Worm (Caenorhabditis elegans) whole organism, young adult: ENCODE measurements around the gene wapl-1.

ENCODE experiments used
- B0035.1 ChIP-seq: sonication (generic microtip); optimal IDR thresholded peaks from 2 replicates; lab custom pipeline; 2016; ENCODE audit warnings: missing genetic modification characterization, mild to moderate bottlenecking, missing compliant biosample characterization, missing genotype, missing genetic modification reagents
- B0336.3 ChIP-seq: fragments of 200-800 bp; sonication (Bioruptor generic); IDR thresholded peaks from 2 replicates; pipeline ENCODE4 v1.3.6; 2022; ENCODE audit warnings: missing genetic modification characterization, missing compliant biosample characterization
- C17E4.6 ChIP-seq: fragments of 200-800 bp; sonication (Bioruptor generic); IDR thresholded peaks from 2 replicates; pipeline ENCODE4 v1.3.6; 2022; ENCODE audit warnings: missing genetic modification reagents, missing genetic modification characterization, missing compliant biosample characterization
- D2030.7 ChIP-seq: fragments of 200-800 bp; sonication (Bioruptor generic); IDR thresholded peaks from 2 replicates; pipeline ENCODE4 v1.3.6; 2022; ENCODE audit warnings: missing genetic modification reagents, missing genetic modification characterization, missing compliant biosample characterization
- F23B12.7 ChIP-seq: sonication (generic microtip); optimal IDR thresholded peaks from 2 replicates; lab custom pipeline; 2017; ENCODE audit warnings: missing genetic modification characterization, mild to moderate bottlenecking, missing compliant biosample characterization, antibody characterized with exemption, moderate library complexity; ENCODE audit not compliant: insufficient read depth
- F33H1.4 ChIP-seq: fragments of 200-800 bp; sonication (Bioruptor generic); IDR thresholded peaks from 2 replicates; pipeline ENCODE4 v1.3.6; 2022; ENCODE audit warnings: missing genetic modification reagents, missing genetic modification characterization, missing compliant biosample characterization
- F37B4.10 ChIP-seq: fragments of 200-800 bp; sonication (Bioruptor generic); IDR thresholded peaks from 2 replicates; pipeline ENCODE4 v1.3.6; 2022; ENCODE audit warnings: missing genetic modification characterization, missing compliant biosample characterization
- K11D2.4 ChIP-seq: fragments of 200-800 bp; sonication (Bioruptor generic); IDR thresholded peaks from 2 replicates; pipeline ENCODE4 v1.3.6; 2022; ENCODE audit warnings: missing genetic modification reagents, missing genetic modification characterization, missing compliant biosample characterization
- K12H6.12 ChIP-seq: fragments of 200-800 bp; sonication (Bioruptor generic); optimal IDR thresholded peaks from 2 replicates; lab custom pipeline; 2018; ENCODE audit warnings: mild to moderate bottlenecking, missing genetic modification characterization, missing compliant biosample characterization
- Y53G8AR.9 ChIP-seq: fragments of 200-800 bp; sonication (Bioruptor generic); conservative IDR thresholded peaks from 2 replicates; pipeline ENCODE4 v1.3.6; 2022; ENCODE audit warnings: missing genetic modification reagents, missing genetic modification characterization, missing compliant biosample characterization
- akir-1 ChIP-seq: fragments of 200-800 bp; sonication (Bioruptor generic); optimal IDR thresholded peaks from 2 replicates; lab custom pipeline; 2018; ENCODE audit warnings: mild to moderate bottlenecking, missing genetic modification characterization, moderate library complexity, missing compliant biosample characterization
- ama-1 ChIP-seq, 3 experiments: fragments of 150-350 bp in 1 of 3; sonication (generic microtip) in 2 of 3; optimal IDR thresholded peaks; 2 replicates each; lab custom pipeline; 2014 to 2018; ENCODE audit warnings: missing biosample characterization in 2 of 3, missing genetic modification characterization in 2 of 3, missing genetic modification reagents in 2 of 3
- aptf-2 ChIP-seq: fragments of 200-800 bp; sonication (Bioruptor generic); conservative IDR thresholded peaks from 2 replicates; pipeline ENCODE4 v1.3.6; 2022; ENCODE audit warnings: missing genetic modification reagents, missing genetic modification characterization, missing compliant biosample characterization
- attf-5 ChIP-seq: fragments of 200-800 bp; sonication (Bioruptor generic); optimal IDR thresholded peaks from 2 replicates; lab custom pipeline; 2018; ENCODE audit warnings: mild to moderate bottlenecking, missing genetic modification characterization, missing compliant biosample characterization
- bed-2 ChIP-seq: fragments of 200-800 bp; sonication (Bioruptor generic); IDR thresholded peaks from 2 replicates; pipeline ENCODE4 v1.3.6; 2022; ENCODE audit warnings: missing genetic modification reagents, missing genetic modification characterization, missing compliant biosample characterization
- ccch-3 ChIP-seq: fragments of 200-800 bp; sonication (Bioruptor generic); optimal IDR thresholded peaks from 2 replicates; lab custom pipeline; 2018; ENCODE audit warnings: mild to moderate bottlenecking, missing genetic modification characterization, missing compliant biosample characterization
- ceh-100 ChIP-seq: fragments of 200-800 bp; sonication (Bioruptor generic); IDR thresholded peaks from 2 replicates; pipeline ENCODE4 v1.3.6; 2022; ENCODE audit warnings: missing genetic modification reagents, missing genetic modification characterization, missing compliant biosample characterization
- ceh-27 ChIP-seq: fragments of 200-800 bp; sonication (Bioruptor generic); optimal IDR thresholded peaks from 2 replicates; lab custom pipeline; 2018; ENCODE audit warnings: mild to moderate bottlenecking, missing genetic modification characterization, moderate library complexity, missing compliant biosample characterization
- ceh-91 ChIP-seq: fragments of 200-800 bp; sonication (Bioruptor generic); IDR thresholded peaks from 2 replicates; pipeline ENCODE4 v1.3.6; 2022; ENCODE audit warnings: missing genetic modification reagents, missing genetic modification characterization, missing compliant biosample characterization
- chd-7 ChIP-seq: sonication (generic microtip); optimal IDR thresholded peaks from 2 replicates; lab custom pipeline; 2016; ENCODE audit warnings: mild to moderate bottlenecking, missing genetic modification characterization, moderate library complexity, missing compliant biosample characterization
- die-1 ChIP-seq: sonication (generic microtip); optimal IDR thresholded peaks from 2 replicates; lab custom pipeline; 2016; ENCODE audit warnings: missing genotype, mild to moderate bottlenecking, missing genetic modification characterization, missing compliant biosample characterization
- dpl-1 ChIP-seq: fragments of 150-350 bp; optimal IDR thresholded peaks from 2 replicates; lab custom pipeline; 2014; ENCODE audit warnings: missing biosample characterization, missing genetic modification reagents, missing genetic modification characterization
- egl-18 ChIP-seq: fragments of 200-800 bp; sonication (Bioruptor generic); IDR thresholded peaks from 2 replicates; pipeline ENCODE4 v1.3.6; 2022; ENCODE audit warnings: missing genetic modification reagents, missing genetic modification characterization, missing compliant biosample characterization
- egl-44 ChIP-seq: fragments of 200-800 bp; sonication (Bioruptor generic); IDR thresholded peaks from 2 replicates; pipeline ENCODE4 v1.3.6; 2022; ENCODE audit warnings: missing genetic modification reagents, missing genetic modification characterization, missing compliant biosample characterization
- egrh-3 ChIP-seq: fragments of 200-800 bp; sonication (Bioruptor generic); IDR thresholded peaks from 2 replicates; pipeline ENCODE4 v1.3.6; 2022; ENCODE audit warnings: missing genetic modification reagents, missing genetic modification characterization, missing compliant biosample characterization
- fkh-3 ChIP-seq: sonication (generic microtip); optimal IDR thresholded peaks from 2 replicates; lab custom pipeline; 2016; ENCODE audit warnings: mild to moderate bottlenecking, missing genetic modification characterization, missing compliant biosample characterization
- gei-17 ChIP-seq: fragments of 200-800 bp; sonication (Bioruptor generic); optimal IDR thresholded peaks from 2 replicates; lab custom pipeline; 2018; ENCODE audit warnings: mild to moderate bottlenecking, missing genetic modification characterization, missing compliant biosample characterization
- hmg-1.2 ChIP-seq: fragments of 200-800 bp; sonication (Bioruptor generic); IDR thresholded peaks from 2 replicates; pipeline ENCODE4 v1.3.6; 2022; ENCODE audit warnings: missing genetic modification reagents, missing genetic modification characterization, missing compliant biosample characterization
- let-607 ChIP-seq, 2 experiments: fragments of 200-800 bp in 1 of 2; sonication (Bioruptor generic) in 1 of 2; sonication (generic microtip) in 1 of 2; optimal IDR thresholded peaks; 2 replicates each; lab custom pipeline; 2016 to 2018; ENCODE audit warnings: mild to moderate bottlenecking in 2 of 2, missing compliant biosample characterization in 2 of 2, missing genetic modification characterization in 2 of 2, moderate library complexity in 2 of 2, missing genotype in 1 of 2
- lin-26 ChIP-seq: fragments of 200-800 bp; sonication (Bioruptor generic); IDR thresholded peaks from 2 replicates; pipeline ENCODE4 v1.3.6; 2022; ENCODE audit warnings: missing genetic modification reagents, missing genetic modification characterization, missing compliant biosample characterization
- lin-35 ChIP-seq, 3 experiments: fragments of 150-350 bp in 2 of 3; sonication (generic microtip) in 1 of 3; optimal IDR thresholded peaks; 2 replicates each; lab custom pipeline; 2014 to 2018; ENCODE audit warnings: missing biosample characterization in 3 of 3, missing genetic modification characterization in 3 of 3, missing genetic modification reagents in 3 of 3
- lin-40 ChIP-seq: sonication (generic microtip); optimal IDR thresholded peaks from 2 replicates; lab custom pipeline; 2016; ENCODE audit warnings: missing genetic modification characterization, mild to moderate bottlenecking, missing compliant biosample characterization, missing genotype, missing genetic modification reagents
- lin-54 ChIP-seq: fragments of 200-800 bp; sonication (Bioruptor generic); optimal IDR thresholded peaks from 2 replicates; lab custom pipeline; 2018; ENCODE audit warnings: mild to moderate bottlenecking, missing genetic modification characterization, missing compliant biosample characterization
- lir-1 ChIP-seq: fragments of 200-800 bp; sonication (Bioruptor generic); conservative IDR thresholded peaks from 2 replicates; pipeline ENCODE4 v1.3.6; 2022; ENCODE audit warnings: missing genetic modification reagents, missing genetic modification characterization, missing compliant biosample characterization
- nhr-120 ChIP-seq: fragments of 200-800 bp; sonication (Bioruptor generic); IDR thresholded peaks from 2 replicates; pipeline ENCODE4 v1.3.6; 2022; ENCODE audit warnings: missing genetic modification characterization, missing compliant biosample characterization
- pbrm-1 ChIP-seq: fragments of 200-800 bp; sonication (Bioruptor generic); IDR thresholded peaks from 2 replicates; pipeline ENCODE4 v1.3.6; 2022; ENCODE audit warnings: missing genetic modification reagents, missing genetic modification characterization, missing compliant biosample characterization
- pha-4 ChIP-seq: fragments of 150-350 bp; sonication (generic microtip); optimal IDR thresholded peaks from 2 replicates; lab custom pipeline; 2014; ENCODE audit warnings: missing biosample characterization, missing genetic modification reagents, missing genetic modification characterization
- rec-8 ChIP-seq, 2 experiments: sonication (generic microtip); optimal IDR thresholded peaks; 2 replicates each; lab custom pipeline; 2016; ENCODE audit warnings: mild to moderate bottlenecking in 2 of 2, missing genetic modification characterization in 2 of 2, missing genetic modification reagents in 2 of 2, missing genotype in 2 of 2, missing biosample characterization in 1 of 2, missing compliant biosample characterization in 1 of 2, moderate library complexity in 1 of 2
- repo-1 ChIP-seq: sonication (generic microtip); optimal IDR thresholded peaks from 2 replicates; lab custom pipeline; 2017; ENCODE audit warnings: mild to moderate bottlenecking, missing genetic modification characterization, missing compliant biosample characterization
- snpc-4 ChIP-seq, 5 experiments: fragments of 150-350 bp in 1 of 5; sonication (generic microtip) in 4 of 5; optimal IDR thresholded peaks; 2 replicates each; lab custom pipeline; 2014 to 2018; ENCODE audit warnings: missing genetic modification characterization in 5 of 5, missing biosample characterization in 3 of 5, antibody characterized with exemption in 2 of 5, mild to moderate bottlenecking in 2 of 5, missing compliant biosample characterization in 2 of 5, missing genotype in 2 of 5, moderate library complexity in 2 of 5, missing genetic modification reagents in 1 of 5
- sptf-2 ChIP-seq: fragments of 200-800 bp; sonication (Bioruptor generic); optimal IDR thresholded peaks from 2 replicates; lab custom pipeline; 2018; ENCODE audit warnings: mild to moderate bottlenecking, missing genetic modification characterization, missing compliant biosample characterization
- tlf-1 ChIP-seq: fragments of 200-800 bp; sonication (Bioruptor generic); optimal IDR thresholded peaks from 2 replicates; lab custom pipeline; 2018; ENCODE audit warnings: mild to moderate bottlenecking, missing genetic modification characterization, missing compliant biosample characterization
- xnd-1 ChIP-seq: sonication (generic microtip); optimal IDR thresholded peaks from 2 replicates; lab custom pipeline; 2016; ENCODE audit warnings: missing genotype, missing genetic modification reagents, missing genetic modification characterization, missing compliant biosample characterization
- ztf-28 ChIP-seq: fragments of 200-800 bp; sonication (Bioruptor generic); IDR thresholded peaks from 2 replicates; pipeline ENCODE4 v1.3.6; 2022; ENCODE audit warnings: missing genetic modification reagents, missing genetic modification characterization, missing compliant biosample characterization
- ztf-3 ChIP-seq: fragments of 200-800 bp; sonication (Bioruptor generic); optimal IDR thresholded peaks from 2 replicates; lab custom pipeline; 2018; ENCODE audit warnings: mild to moderate bottlenecking, missing genetic modification characterization, missing compliant biosample characterization

wapl-1 gene

ce11 chrIV:4451576-4451975, 6.0 kb upstream of the wapl-1 start, which contains the start of gene R08C7.1:
R08C7.1 (plus strand) TSS chrIV:4451876.
- TF ChIP-seq gei-17, result no peak
- peak; percentile 50; the same call in 1 of the 2 replicates for TF ChIP-seq hmg-1.2 (GFP tag; lab: Robert Waterston, UW)
- TF ChIP-seq, all 124 proteins: peak for 1

ce11 chrIV:4449843-4450242, 4.3 kb upstream of the wapl-1 start:
- TF ChIP-seq fkh-3 (tag; lab: Kevin White, UChicago) (peak; percentile 6), ztf-3 (GFP tag; lab: Kevin White, UChicago) (no peak), F33H1.4 (GFP tag; lab: Robert Waterston, UW) (peak; percentile 39), xnd-1 (tag; lab: Kevin White, UChicago) (peak; percentile 2), ama-1 (optimal IDR thresholded peaks at IDR 0.05; lab: Kevin White, UChicago) (peak; percentile 49), ama-1 (GFP tag; optimal IDR thresholded peaks at IDR 0.05; lab: Kevin White, UChicago) (no peak), pbrm-1 (0 out of 2 replicates have a peak, but pooled peaks have one; percentile 40), Y53G8AR.9 (GFP tag; lab: Robert Waterston, UW) (no peak), D2030.7 (GFP tag; lab: Robert Waterston, UW) (peak; percentile 35; the same call in 1 of the 2 replicates), tlf-1 (no peak), F23B12.7 (tag; lab: Kevin White, UChicago) (no peak), rec-8 (tag; optimal IDR thresholded peaks at IDR 0.05; lab: Kevin White, UChicago) (peak; percentile 19 to 23), sptf-2 (GFP tag; lab: Kevin White, UChicago) (no peak), snpc-4 (GFP tag; optimal IDR thresholded peaks at IDR 0.05; lab: Kevin White, UChicago) (no peak), snpc-4 (tag; optimal IDR thresholded peaks at IDR 0.05; lab: Kevin White, UChicago) (peak in 2 of 4 experiments; percentile 22 to 47), die-1 (tag; lab: Kevin White, UChicago) (peak; percentile 18), F37B4.10 (GFP tag; lab: Robert Waterston, UW) (no peak), egl-44 (0 out of 2 replicates have a peak, but pooled peaks have one; percentile 24), ceh-91 (peak; percentile 22), B0336.3 (GFP tag; lab: Robert Waterston, UW) (peak; percentile 72), pha-4 (no peak), aptf-2 (GFP tag; lab: Robert Waterston, UW) (no peak), lir-1 (GFP tag; lab: Robert Waterston, UW) (no peak), nhr-120 (no peak), K11D2.4 (GFP tag; lab: Robert Waterston, UW) (no peak), ccch-3 (GFP tag; lab: Kevin White, UChicago) (no peak), ceh-100 (GFP tag; lab: Robert Waterston, UW) (0 out of 2 replicates have a peak, but pooled peaks have one; percentile 27), akir-1 (GFP tag; lab: Kevin White, UChicago) (no peak), let-607 (tag; optimal IDR thresholded peaks at IDR 0.05; lab: Kevin White, UChicago) (no peak), repo-1 (tag; lab: Kevin White, UChicago) (peak; percentile 75), ceh-27 (no peak), lin-26 (GFP tag; lab: Robert Waterston, UW) (peak; percentile 58; the same call in 1 of the 2 replicates), lin-35 (GFP tag; optimal IDR thresholded peaks at IDR 0.05; lab: Kevin White, UChicago) (peak in 1 of 3 experiments; percentile 50), C17E4.6 (0 out of 2 replicates have a peak, but pooled peaks have one; percentile 16), dpl-1 (no peak), egrh-3 (no peak), bed-2 (no peak), egl-18 (no peak), B0035.1 (tag; lab: Kevin White, UChicago) (peak; percentile 30), ztf-28 (GFP tag; lab: Robert Waterston, UW) (no peak), lin-54 (GFP tag; lab: Kevin White, UChicago) (peak; percentile 4), K12H6.12 (tag; lab: Kevin White, UChicago) (no peak), attf-5 (peak; percentile 42), chd-7 (tag; lab: Kevin White, UChicago) (no peak), lin-40 (tag; lab: Kevin White, UChicago) (peak; percentile 52)
